Fruit fly (Drosophila melanogaster) whole organism, wandering third instar larva: ENCODE measurements around the gene Orct2.

ENCODE experiments used
- Hr83 ChIP-seq: fragments of 200-300 bp; sonication (Bioruptor generic); optimal IDR thresholded peaks from 2 replicates; lab custom pipeline; 2016; ENCODE audit warnings: missing biosample characterization, mild to moderate bottlenecking, missing genetic modification characterization, moderate library complexity; ENCODE audit not compliant: poor library complexity, severe bottlenecking
- br ChIP-seq: fragments of 200-800 bp; sonication (Bioruptor generic); optimal IDR thresholded peaks from 2 replicates; lab custom pipeline; 2016; ENCODE audit warnings: missing biosample characterization, missing genetic modification characterization
- foxo ChIP-seq, 2 experiments: fragments of 200-800 bp; sonication (Bioruptor generic); optimal IDR thresholded peaks; 2 replicates in 1 of 2; 3 replicates in 1 of 2; lab custom pipeline; 2016 to 2017; ENCODE audit warnings: missing biosample characterization in 2 of 2, missing genetic modification characterization in 2 of 2
- pan ChIP-seq: fragments of >200 bp; optimal IDR thresholded peaks from 2 replicates; lab custom pipeline; 2017
- usp ChIP-seq: fragments of >200 bp; optimal IDR thresholded peaks from 2 replicates; lab custom pipeline; 2017; ENCODE audit warnings: missing biosample characterization, missing genetic modification characterization

dm6 chr3R:24287157-24287556 is 14.3 kb downstream of the Orct2 start:
- TF ChIP-seq usp (GFP tag; lab: Kevin White, UChicago) (no peak), pan (lab: Kevin White, UChicago) (no peak), foxo (GFP tag; optimal IDR thresholded peaks at IDR 0.05; lab: Kevin White, UChicago) (no peak), br (GFP tag; lab: Kevin White, UChicago) (no peak), Hr83 (no peak)
